Fruit fly (Drosophila melanogaster): Measurements from ENCODE around the gene Npc2a.
A peak's percentile ranks its signal among the peaks of the same experiment; 100 is the strongest.

Gene Npc2a

DNA sequence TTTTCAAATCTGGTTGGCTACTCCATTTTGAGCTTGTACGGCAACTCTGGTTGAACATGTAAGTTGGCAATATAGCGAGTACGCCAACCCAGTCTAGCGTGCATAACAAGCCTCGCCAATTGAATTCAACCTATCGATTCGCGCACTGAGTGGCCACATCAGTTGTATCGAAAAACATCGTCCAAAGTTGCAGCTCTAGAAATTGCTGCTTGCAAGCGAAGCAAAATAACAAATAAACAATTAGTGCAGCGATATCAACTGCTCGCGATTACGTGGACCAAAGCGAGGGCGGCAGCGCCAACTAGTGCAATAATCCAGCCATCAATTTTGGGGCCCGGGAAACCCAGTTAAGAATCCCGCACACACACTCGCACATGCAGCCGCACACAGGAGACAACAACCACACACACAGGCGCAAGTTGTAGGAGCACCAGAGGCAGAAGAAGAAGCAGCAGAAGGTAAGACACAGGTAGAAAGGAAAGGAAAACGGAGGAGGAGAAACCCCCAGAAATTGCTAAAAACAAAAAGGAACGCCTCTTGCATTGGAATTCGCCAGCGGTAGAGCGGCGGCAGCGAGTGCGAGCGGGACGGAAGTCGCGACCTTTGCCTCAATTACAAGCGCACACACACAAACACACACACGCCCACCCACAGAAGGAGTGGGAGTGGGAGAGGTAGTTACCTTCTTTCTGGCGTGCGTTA, 49.6 kb downstream of the Npc2a start:
- peak; percentile 21 for TF ChIP-seq Hr39 (GFP tag; optimal IDR thresholded peaks at IDR 0.05)
- TF ChIP-seq topi (GFP tag; optimal IDR thresholded peaks at IDR 0.05): no peak
- TF ChIP-seq CG6276 (GFP tag; optimal IDR thresholded peaks at IDR 0.05): no peak
- TF ChIP-seq fd59A (GFP tag; optimal IDR thresholded peaks at IDR 0.05): no peak
- no peak for TF ChIP-seq CG1621 (tag; optimal IDR thresholded peaks at IDR 0.05)
- no peak for TF ChIP-seq salr (GFP tag; optimal IDR thresholded peaks at IDR 0.05)
- TF ChIP-seq Met (GFP tag; optimal IDR thresholded peaks at IDR 0.05): no peak
- TF ChIP-seq CG8632 (GFP tag; optimal IDR thresholded peaks at IDR 0.05): no peak
- peak; percentile 3 for TF ChIP-seq esn (GFP tag; optimal IDR thresholded peaks at IDR 0.05)
- TF ChIP-seq Eip78C (GFP tag): peak; percentile 84
- TF ChIP-seq pdm3 (GFP tag; optimal IDR thresholded peaks at IDR 0.05): no peak
- TF ChIP-seq CG31627 (GFP tag; optimal IDR thresholded peaks at IDR 0.05): no peak
- peak; percentile 1 for TF ChIP-seq CG6808 (GFP tag; optimal IDR thresholded peaks at IDR 0.05)
- TF ChIP-seq CG8319 (GFP tag; optimal IDR thresholded peaks at IDR 0.05): no peak
- TF ChIP-seq CG16779 (tag; optimal IDR thresholded peaks at IDR 0.05): no peak
- peak; percentile 37 for TF ChIP-seq CG9139 (GFP tag; optimal IDR thresholded peaks at IDR 0.05)
- TF ChIP-seq cyc (GFP tag; optimal IDR thresholded peaks at IDR 0.05): no peak
- TF ChIP-seq Ets96B (tag; optimal IDR thresholded peaks at IDR 0.05): no peak
- no peak for TF ChIP-seq dsx (GFP tag; optimal IDR thresholded peaks at IDR 0.05; ENCODE audit: poor library complexity, severe bottlenecking)
- TF ChIP-seq ss (GFP tag; optimal IDR thresholded peaks at IDR 0.05): peak; percentile 54 to 65
- peak; percentile 15 for TF ChIP-seq Eip75B (GFP tag; optimal IDR thresholded peaks at IDR 0.05)
- TF ChIP-seq CG8119 (GFP tag; IDR thresholded peaks at IDR 0.05): no peak
- no peak for TF ChIP-seq lz (GFP tag; optimal IDR thresholded peaks at IDR 0.05)
- TF ChIP-seq Sox102F (GFP tag; optimal IDR thresholded peaks at IDR 0.05): no peak
- peak; percentile 37 for TF ChIP-seq net (GFP tag; optimal IDR thresholded peaks at IDR 0.05)
- peak; percentile 99 for TF ChIP-seq svp (GFP tag)
- no peak for TF ChIP-seq OdsH (GFP tag; optimal IDR thresholded peaks at IDR 0.05)
- TF ChIP-seq CG6854 (GFP tag; optimal IDR thresholded peaks at IDR 0.05): peak; percentile 49
- TF ChIP-seq CG7368 (GFP tag; optimal IDR thresholded peaks at IDR 0.05): no peak

Measured in whole organism, prepupa.